Fruit fly (Drosophila melanogaster) whole organism, embryonic: Measurements from ENCODE around the gene CG1640.

Experiments
- BEAF-32 ChIP-seq: fragments of 200-800 bp; sonication (Bioruptor generic); optimal IDR thresholded peaks from 3 replicates; lab custom pipeline; 2017; ENCODE audit warnings: missing biosample characterization, missing genetic modification characterization, mild to moderate bottlenecking, moderate library complexity, missing genetic modification reagents
- CG10209 ChIP-seq: fragments of 200-800 bp; sonication (Bioruptor generic); optimal IDR thresholded peaks from 3 replicates; lab custom pipeline; 2017; ENCODE audit warnings: missing biosample characterization, mild to moderate bottlenecking, missing genetic modification characterization, missing genetic modification reagents
- CG10654 ChIP-seq: fragments of 200-800 bp; sonication (Bioruptor generic); optimal IDR thresholded peaks from 2 replicates; lab custom pipeline; 2016; ENCODE audit warnings: missing biosample characterization, missing genetic modification characterization
- CG12071 ChIP-seq: fragments of 200-800 bp; sonication (Bioruptor generic); optimal IDR thresholded peaks from 3 replicates; lab custom pipeline; 2018; ENCODE audit warnings: missing biosample characterization, mild to moderate bottlenecking, missing genetic modification characterization
- CG13123 ChIP-seq: fragments of 200-800 bp; sonication (Bioruptor generic); optimal IDR thresholded peaks from 2 replicates; lab custom pipeline; 2016; ENCODE audit warnings: missing biosample characterization, missing genetic modification characterization
- CG13296 ChIP-seq: fragments of 200-800 bp; sonication (Bioruptor generic); optimal IDR thresholded peaks from 3 replicates; lab custom pipeline; 2018; ENCODE audit warnings: missing biosample characterization, mild to moderate bottlenecking, missing genetic modification characterization
- CG15073 ChIP-seq: fragments of 200-800 bp; sonication (Bioruptor generic); optimal IDR thresholded peaks from 2 replicates; lab custom pipeline; 2016; ENCODE audit warnings: missing biosample characterization, missing genetic modification characterization
- CG15601 ChIP-seq: fragments of 200-800 bp; sonication (Bioruptor generic); optimal IDR thresholded peaks from 3 replicates; lab custom pipeline; 2019; ENCODE audit warnings: missing biosample characterization, mild to moderate bottlenecking, missing genetic modification characterization, moderate library complexity
- CG17568 ChIP-seq: fragments of 200-800 bp; sonication (Bioruptor generic); optimal IDR thresholded peaks from 2 replicates; lab custom pipeline; 2018; ENCODE audit warnings: missing biosample characterization, mild to moderate bottlenecking, missing genetic modification characterization, moderate library complexity
- CG17912 ChIP-seq: fragments of 200-800 bp; sonication (Bioruptor generic); optimal IDR thresholded peaks from 2 replicates; lab custom pipeline; 2018; ENCODE audit warnings: missing biosample characterization, mild to moderate bottlenecking, missing genetic modification characterization
- CG1792 ChIP-seq: fragments of 200-800 bp; sonication (Bioruptor generic); optimal IDR thresholded peaks from 2 replicates; lab custom pipeline; 2016; ENCODE audit warnings: missing biosample characterization, missing genetic modification characterization
- CG2875 ChIP-seq: fragments of 200-800 bp; sonication (Bioruptor generic); optimal IDR thresholded peaks from 2 replicates; lab custom pipeline; 2017; ENCODE audit warnings: missing biosample characterization, mild to moderate bottlenecking, missing genetic modification characterization, missing genetic modification reagents
- CG43689 ChIP-seq: fragments of 200-800 bp; sonication (Bioruptor generic); IDR thresholded peaks from 2 replicates; pipeline ENCODE4 v1.3.6; 2022; ENCODE audit warnings: missing biosample characterization, missing genetic modification characterization
- CG4617 ChIP-seq: fragments of 200-800 bp; sonication (Bioruptor generic); optimal IDR thresholded peaks from 3 replicates; lab custom pipeline; 2016; ENCODE audit warnings: missing biosample characterization, missing genetic modification characterization, borderline replicate concordance
- CG7271 ChIP-seq: fragments of 200-800 bp; sonication (Bioruptor generic); optimal IDR thresholded peaks from 2 replicates; lab custom pipeline; 2018; ENCODE audit warnings: missing biosample characterization, mild to moderate bottlenecking, missing genetic modification characterization, moderate library complexity
- CG8478 ChIP-seq: fragments of >200 bp; optimal IDR thresholded peaks from 2 replicates; lab custom pipeline; 2018
- CG9727 ChIP-seq: fragments of 200-800 bp; sonication (Bioruptor generic); optimal IDR thresholded peaks from 3 replicates; lab custom pipeline; 2017; ENCODE audit warnings: missing biosample characterization, mild to moderate bottlenecking, missing genetic modification characterization
- CTCF ChIP-seq: fragments of 200-800 bp; sonication (Bioruptor generic); optimal IDR thresholded peaks from 2 replicates; lab custom pipeline; 2017; ENCODE audit warnings: missing biosample characterization, mild to moderate bottlenecking, missing genetic modification characterization, moderate library complexity
- D19B ChIP-seq: fragments of 200-800 bp; sonication (Bioruptor generic); optimal IDR thresholded peaks from 2 replicates; lab custom pipeline; 2017; ENCODE audit warnings: missing biosample characterization, mild to moderate bottlenecking, missing genetic modification characterization
- HHEX ChIP-seq: fragments of 200-800 bp; sonication (Bioruptor generic); optimal IDR thresholded peaks from 3 replicates; lab custom pipeline; 2017; ENCODE audit warnings: missing biosample characterization, mild to moderate bottlenecking, missing genetic modification characterization, missing genetic modification reagents
- Hsf ChIP-seq: fragments of 200-800 bp; sonication (Bioruptor generic); optimal IDR thresholded peaks from 3 replicates; lab custom pipeline; 2016; ENCODE audit warnings: missing biosample characterization, missing genetic modification characterization
- Lim3 ChIP-seq: fragments of 200-800 bp; sonication (Bioruptor generic); IDR thresholded peaks from 2 replicates; pipeline ENCODE4 v1.3.6; 2022; ENCODE audit warnings: missing biosample characterization, missing genetic modification characterization
- MTF-1 ChIP-seq: fragments of 200-800 bp; sonication (Bioruptor generic); optimal IDR thresholded peaks from 2 replicates; lab custom pipeline; 2018; ENCODE audit warnings: missing biosample characterization, mild to moderate bottlenecking, missing genetic modification characterization, borderline replicate concordance
- NC2α ChIP-seq: fragments of 200-800 bp; sonication (Bioruptor generic); optimal IDR thresholded peaks from 2 replicates; lab custom pipeline; 2016; ENCODE audit warnings: missing biosample characterization, missing genetic modification characterization
- NK7.1 ChIP-seq: fragments of 200-800 bp; sonication (Bioruptor generic); optimal IDR thresholded peaks from 3 replicates; lab custom pipeline; 2016; ENCODE audit warnings: missing biosample characterization, missing genetic modification characterization
- Nf-YB ChIP-seq: fragments of 200-800 bp; sonication (Bioruptor generic); optimal IDR thresholded peaks from 3 replicates; lab custom pipeline; 2019; ENCODE audit warnings: missing biosample characterization, mild to moderate bottlenecking, missing genetic modification characterization, moderate library complexity
- Poxn ChIP-seq: fragments of 200-800 bp; sonication (Bioruptor generic); IDR thresholded peaks from 2 replicates; pipeline ENCODE4 v1.3.6; 2022; ENCODE audit warnings: missing biosample characterization, missing genetic modification characterization
- Tbp ChIP-seq: fragments of >200 bp; optimal IDR thresholded peaks from 2 replicates; lab custom pipeline; 2018; ENCODE audit warnings: missing biosample characterization, missing genetic modification characterization
- br ChIP-seq: fragments of >200 bp; optimal IDR thresholded peaks from 2 replicates; lab custom pipeline; 2017
- bsh ChIP-seq, 2 experiments: fragments of 200-800 bp; sonication (Bioruptor generic); optimal IDR thresholded peaks; 2 replicates each; lab custom pipeline; 2017 to 2018; ENCODE audit warnings: mild to moderate bottlenecking in 2 of 2, missing biosample characterization in 2 of 2, missing genetic modification characterization in 2 of 2, moderate library complexity in 1 of 2
- dati ChIP-seq: fragments of 200-800 bp; sonication (Bioruptor generic); IDR thresholded peaks from 2 replicates; pipeline ENCODE4 v1.3.6; 2022; ENCODE audit warnings: missing biosample characterization, missing genetic modification characterization
- dpn ChIP-seq, 2 experiments: fragments of 200-800 bp; sonication (Bioruptor generic); optimal IDR thresholded peaks; 3 replicates each; lab custom pipeline; 2016; ENCODE audit warnings: missing biosample characterization in 2 of 2, missing genetic modification characterization in 2 of 2
- eve ChIP-seq, 2 experiments: fragments of >200 bp; optimal IDR thresholded peaks; 2 replicates each; lab custom pipeline; 2017; ENCODE audit warnings: missing biosample characterization in 2 of 2, missing genetic modification characterization in 2 of 2
- fd64A ChIP-seq: fragments of 200-800 bp; sonication (Bioruptor generic); optimal IDR thresholded peaks from 3 replicates; lab custom pipeline; 2018; ENCODE audit warnings: missing biosample characterization, mild to moderate bottlenecking, missing genetic modification characterization
- gcm ChIP-seq: fragments of 200-800 bp; sonication (Bioruptor generic); optimal IDR thresholded peaks from 2 replicates; lab custom pipeline; 2019; ENCODE audit warnings: missing biosample characterization, mild to moderate bottlenecking, missing genetic modification characterization, moderate library complexity
- grau ChIP-seq: fragments of 200-800 bp; optimal IDR thresholded peaks from 3 replicates; lab custom pipeline; 2019; ENCODE audit warnings: missing biosample characterization, mild to moderate bottlenecking, missing genetic modification characterization, moderate library complexity
- gsb ChIP-seq: fragments of 200-800 bp; sonication (Bioruptor generic); IDR thresholded peaks from 2 replicates; pipeline ENCODE4 v1.3.6; 2022; ENCODE audit warnings: missing biosample characterization, missing genetic modification characterization
- h ChIP-seq: fragments of >200 bp; optimal IDR thresholded peaks from 2 replicates; lab custom pipeline; 2017
- hbn ChIP-seq: fragments of 200-800 bp; sonication (Bioruptor generic); IDR thresholded peaks from 2 replicates; pipeline ENCODE4 v1.3.6; 2022; ENCODE audit warnings: missing biosample characterization, missing genetic modification characterization; ENCODE audit not compliant: partially characterized antibody
- lov ChIP-seq, 2 experiments: fragments of 200-800 bp in 1 of 2; fragments of >200 bp in 1 of 2; sonication (Bioruptor generic) in 1 of 2; IDR thresholded peaks in 1 of 2; optimal IDR thresholded peaks in 1 of 2; 2 replicates in 1 of 2; 3 replicates in 1 of 2; pipeline versions ENCODE4 v1.3.6 to Lab custom; 2017 to 2022; ENCODE audit warnings: missing biosample characterization in 1 of 2, missing genetic modification characterization in 1 of 2
- mam ChIP-seq: fragments of 200-800 bp; sonication (Bioruptor generic); optimal IDR thresholded peaks from 3 replicates; lab custom pipeline; 2016; ENCODE audit warnings: missing biosample characterization, missing genetic modification characterization
- peb ChIP-seq: fragments of 200-800 bp; sonication (Bioruptor generic); IDR thresholded peaks from 2 replicates; pipeline ENCODE4 v1.3.6; 2022; ENCODE audit warnings: missing biosample characterization, missing genetic modification characterization
- pros ChIP-seq: fragments of 200-800 bp; sonication (Bioruptor generic); optimal IDR thresholded peaks from 3 replicates; lab custom pipeline; 2019; ENCODE audit warnings: missing biosample characterization, mild to moderate bottlenecking, missing genetic modification characterization, moderate library complexity
- ranshi ChIP-seq: fragments of 200-800 bp; sonication (Bioruptor generic); IDR thresholded peaks from 2 replicates; pipeline ENCODE4 v1.3.6; 2022; ENCODE audit warnings: missing biosample characterization, missing genetic modification characterization
- scrt ChIP-seq: fragments of 200-800 bp; sonication (Bioruptor generic); optimal IDR thresholded peaks from 2 replicates; lab custom pipeline; 2018; ENCODE audit warnings: missing biosample characterization, mild to moderate bottlenecking, missing genetic modification characterization, moderate library complexity
- slou ChIP-seq: fragments of 200-800 bp; sonication (Bioruptor generic); optimal IDR thresholded peaks from 3 replicates; lab custom pipeline; 2016; ENCODE audit warnings: missing biosample characterization, missing genetic modification characterization
- sob ChIP-seq: fragments of 200-800 bp; sonication (Bioruptor generic); IDR thresholded peaks from 2 replicates; pipeline ENCODE4 v1.3.6; 2022; ENCODE audit warnings: missing biosample characterization, missing genetic modification characterization
- sug ChIP-seq: fragments of 200-800 bp; optimal IDR thresholded peaks from 2 replicates; lab custom pipeline; 2019; ENCODE audit warnings: missing biosample characterization, mild to moderate bottlenecking, missing genetic modification characterization, moderate library complexity
- trem ChIP-seq: fragments of 200-800 bp; optimal IDR thresholded peaks from 3 replicates; lab custom pipeline; 2019; ENCODE audit warnings: missing biosample characterization, mild to moderate bottlenecking, missing genetic modification characterization, moderate library complexity
- tx ChIP-seq: fragments of 200-800 bp; sonication (Bioruptor generic); optimal IDR thresholded peaks from 2 replicates; lab custom pipeline; 2016; ENCODE audit warnings: missing biosample characterization, missing genetic modification characterization
- z ChIP-seq: fragments of 200-800 bp; sonication (Bioruptor generic); IDR thresholded peaks from 3 replicates; pipeline ENCODE4 v1.3.6; 2022; ENCODE audit warnings: missing biosample characterization, missing genetic modification characterization
- zen2 ChIP-seq: fragments of 200-800 bp; sonication (Bioruptor generic); IDR thresholded peaks from 3 replicates; pipeline ENCODE4 v1.3.6; 2022; ENCODE audit warnings: missing biosample characterization, missing genetic modification characterization; ENCODE audit not compliant: partially characterized antibody

CG1640 gene

dm6 chrX:13383770-13384169 is 13.4 kb downstream of the CG1640 start (continued):
- TF ChIP-seq dati (GFP tag; lab: Robert Waterston, UW) (0 out of 2 replicates have a peak, but pooled peaks have one; percentile 45), MTF-1 (GFP tag; lab: Kevin White, UChicago) (peak; percentile 44), Tbp (GFP tag; lab: Kevin White, UChicago) (no peak), HHEX (GFP tag; lab: Kevin White, UChicago) (peak; percentile 40), Poxn (GFP tag; lab: Robert Waterston, UW) (no peak), CG12071 (GFP tag; lab: Kevin White, UChicago) (peak; percentile 35), slou (GFP tag; lab: Kevin White, UChicago) (peak; percentile 19), Lim3 (GFP tag; lab: Robert Waterston, UW) (no peak), CG43689 (GFP tag; lab: Robert Waterston, UW) (0 out of 2 replicates have a peak, but pooled peaks have one; percentile 20), BEAF-32 (GFP tag; lab: Kevin White, UChicago) (no peak), grau (tag; lab: Kevin White, UChicago) (peak; percentile 40), CTCF (GFP tag; lab: Kevin White, UChicago) (no peak), h (peak; percentile 62), peb (GFP tag; lab: Robert Waterston, UW) (no peak), dpn (GFP tag; optimal IDR thresholded peaks at IDR 0.05; lab: Kevin White, UChicago) (peak; percentile 68 to 71), gcm (no peak), CG4617 (GFP tag; lab: Kevin White, UChicago) (peak; percentile 17), CG10654 (GFP tag; lab: Kevin White, UChicago) (peak; percentile 27), Hsf (GFP tag; lab: Kevin White, UChicago) (peak; percentile 57), fd64A (GFP tag; lab: Kevin White, UChicago) (no peak), pros (GFP tag; lab: Kevin White, UChicago) (no peak), mam (GFP tag; lab: Kevin White, UChicago) (peak; percentile 80), CG15601 (tag; lab: Kevin White, UChicago) (no peak), NC2α (GFP tag; lab: Kevin White, UChicago) (no peak), zen2 (GFP tag; lab: Robert Waterston, UW) (no peak), NK7.1 (no peak), CG8478 (lab: Kevin White, UChicago) (no peak), CG1792 (GFP tag; lab: Kevin White, UChicago) (no peak), CG10209 (GFP tag; lab: Kevin White, UChicago) (peak; percentile 27), sug (peak; percentile 51), Nf-YB (GFP tag; lab: Kevin White, UChicago) (no peak), hbn (GFP tag; lab: Robert Waterston, UW) (no peak), trem (tag; lab: Kevin White, UChicago) (no peak), sob (GFP tag; lab: Robert Waterston, UW) (peak; percentile 67), CG9727 (peak; percentile 10), eve (GFP tag; optimal IDR thresholded peaks at IDR 0.05; lab: Kevin White, UChicago) (peak in 1 of 2 experiments; percentile 82), lov (optimal IDR thresholded peaks at IDR 0.05; lab: Kevin White, UChicago) (no peak), lov (GFP tag; IDR thresholded peaks at IDR 0.05; lab: Robert Waterston, UW) (no peak), CG15073 (peak; percentile 100), CG7271 (tag; lab: Kevin White, UChicago) (no peak), tx (GFP tag; lab: Kevin White, UChicago) (peak; percentile 51), CG13296 (peak; percentile 29), ranshi (GFP tag; lab: Robert Waterston, UW) (0 out of 2 replicates have a peak, but pooled peaks have one; percentile 29), CG17568 (GFP tag; lab: Kevin White, UChicago) (peak; percentile 24), br (lab: Kevin White, UChicago) (no peak), scrt (no peak), gsb (GFP tag; lab: Robert Waterston, UW) (no peak), D19B (no peak), CG13123 (GFP tag; lab: Kevin White, UChicago) (no peak), CG2875 (GFP tag; lab: Kevin White, UChicago) (no peak), z (GFP tag; lab: Robert Waterston, UW) (no peak), bsh (GFP tag; optimal IDR thresholded peaks at IDR 0.05; lab: Kevin White, UChicago) (peak; percentile 19 to 28), CG17912 (GFP tag; lab: Kevin White, UChicago) (peak; percentile 79)
